Fruit fly (Drosophila melanogaster): ENCODE results near the gene CG7573.

DNA sequence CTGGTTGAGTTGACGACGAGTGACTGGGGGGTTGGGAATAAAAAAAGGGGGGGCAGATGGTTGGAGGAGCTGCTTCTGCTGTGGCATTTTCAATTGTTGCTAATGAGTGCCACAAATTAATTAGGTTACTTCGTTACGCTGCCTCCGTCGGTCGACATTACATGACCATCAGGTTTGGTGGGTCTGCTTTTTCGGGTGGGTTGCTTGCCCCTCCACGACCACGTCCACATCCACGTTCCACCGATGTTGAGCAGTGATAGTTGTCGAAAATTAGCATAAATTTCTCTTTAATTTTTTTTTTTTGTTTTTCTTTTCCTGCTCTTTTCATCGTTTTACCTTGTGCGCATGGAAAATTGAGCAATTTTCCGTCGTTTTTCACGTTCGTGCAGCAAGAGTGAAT is 3.0 kb upstream of the CG7573 start:
- no peak for TF ChIP-seq dimm (GFP tag; IDR thresholded peaks at IDR 0.05)
- TF ChIP-seq bowl (GFP tag; IDR thresholded peaks at IDR 0.05): no peak
- no peak for TF ChIP-seq CG6654 (GFP tag; optimal IDR thresholded peaks at IDR 0.05)
- TF ChIP-seq tin (GFP tag; optimal IDR thresholded peaks at IDR 0.05): no peak
- no peak for TF ChIP-seq amos (GFP tag; IDR thresholded peaks at IDR 0.05; ENCODE audit: partially characterized antibody)

Data from whole organism, embryonic.